Worm (Caenorhabditis elegans) whole organism, L1 larva: ENCODE data around the gene ilkp-1.

Experiments used
- C34B4.2 ChIP-seq: sonication (generic microtip); optimal IDR thresholded peaks from 2 replicates; lab custom pipeline; 2017; ENCODE audit warnings: mild to moderate bottlenecking, missing genetic modification characterization, missing compliant biosample characterization
- F16B12.6 ChIP-seq: fragments of 150-350 bp; optimal IDR thresholded peaks from 2 replicates; lab custom pipeline; 2014; ENCODE audit warnings: missing biosample characterization, missing genetic modification characterization
- aha-1 ChIP-seq: fragments of 150-350 bp; optimal IDR thresholded peaks from 2 replicates; lab custom pipeline; 2014; ENCODE audit warnings: missing biosample characterization, missing genetic modification characterization
- alr-1 ChIP-seq: fragments of 200-800 bp; sonication (Bioruptor generic); optimal IDR thresholded peaks from 2 replicates; lab custom pipeline; 2018; ENCODE audit warnings: borderline replicate concordance, mild to moderate bottlenecking, missing genetic modification characterization, missing compliant biosample characterization
- ama-1 ChIP-seq: fragments of 150-350 bp; optimal IDR thresholded peaks from 2 replicates; lab custom pipeline; 2014
- blmp-1 ChIP-seq: fragments of 150-350 bp; optimal IDR thresholded peaks from 2 replicates; lab custom pipeline; 2014; ENCODE audit warnings: missing biosample characterization, missing genetic modification characterization
- ceh-63 ChIP-seq: fragments of 200-800 bp; sonication (Bioruptor generic); optimal IDR thresholded peaks from 2 replicates; lab custom pipeline; 2018; ENCODE audit warnings: mild to moderate bottlenecking, missing genetic modification characterization, missing compliant biosample characterization
- ceh-8 ChIP-seq: fragments of 200-800 bp; sonication (Bioruptor generic); optimal IDR thresholded peaks from 2 replicates; lab custom pipeline; 2018; ENCODE audit warnings: mild to moderate bottlenecking, missing genetic modification characterization, moderate library complexity, missing compliant biosample characterization
- ceh-82 ChIP-seq, 3 experiments: fragments of 150-350 bp in 1 of 3; sonication (generic microtip) in 2 of 3; optimal IDR thresholded peaks; 2 replicates each; lab custom pipeline; 2014 to 2017; ENCODE audit warnings: missing biosample characterization in 3 of 3, missing genetic modification characterization in 3 of 3
- ceh-90 ChIP-seq: sonication (generic microtip); optimal IDR thresholded peaks from 2 replicates; lab custom pipeline; 2016; ENCODE audit warnings: missing genetic modification characterization, missing compliant biosample characterization
- ces-1 ChIP-seq: fragments of 150-350 bp; optimal IDR thresholded peaks from 2 replicates; lab custom pipeline; 2014; ENCODE audit warnings: missing biosample characterization, missing genetic modification reagents, missing genetic modification characterization
- dpl-1 ChIP-seq, 3 experiments: fragments of 150-350 bp in 2 of 3; sonication (generic microtip) in 1 of 3; optimal IDR thresholded peaks; 2 replicates each; lab custom pipeline; 2014 to 2017; ENCODE audit warnings: missing biosample characterization in 3 of 3, missing genetic modification characterization in 3 of 3, missing genetic modification reagents in 3 of 3
- dsc-1 ChIP-seq: sonication (generic microtip); optimal IDR thresholded peaks from 2 replicates; lab custom pipeline; 2016; ENCODE audit warnings: mild to moderate bottlenecking, missing genetic modification characterization, missing compliant biosample characterization
- efl-1 ChIP-seq, 4 experiments: fragments of 150-350 bp; optimal IDR thresholded peaks in 3 of 4; peaks in 1 of 4; 1 replicate in 1 of 4; 2 replicates in 3 of 4; lab custom pipeline; 2014; ENCODE audit warnings: missing biosample characterization in 2 of 4, missing genetic modification characterization in 2 of 4, missing genetic modification reagents in 2 of 4
- efl-3 ChIP-seq: fragments of 200-800 bp; sonication (Bioruptor generic); optimal IDR thresholded peaks from 2 replicates; lab custom pipeline; 2018; ENCODE audit warnings: mild to moderate bottlenecking, missing genetic modification characterization, missing compliant biosample characterization
- egl-13 ChIP-seq: sonication (generic microtip); optimal IDR thresholded peaks from 2 replicates; lab custom pipeline; 2016; ENCODE audit warnings: missing genotype, missing genetic modification reagents, missing genetic modification characterization, missing compliant biosample characterization
- egl-27 ChIP-seq, 2 experiments: fragments of 150-350 bp in 1 of 2; sonication (generic microtip); optimal IDR thresholded peaks; 3 replicates each; lab custom pipeline; 2017 to 2018; ENCODE audit warnings: missing biosample characterization in 2 of 2, missing genetic modification characterization in 2 of 2, missing genetic modification reagents in 2 of 2
- elt-2 ChIP-seq: sonication (generic microtip); optimal IDR thresholded peaks from 2 replicates; lab custom pipeline; 2016; ENCODE audit warnings: missing genetic modification characterization, mild to moderate bottlenecking, inconsistent platforms, missing compliant biosample characterization, missing genetic modification reagents
- elt-3 ChIP-seq, 6 experiments: fragments of 150-350 bp in 1 of 6; sonication (generic microtip); optimal IDR thresholded peaks; 2 replicates each; lab custom pipeline; 2017 to 2018; ENCODE audit warnings: missing biosample characterization in 6 of 6, missing genetic modification characterization in 6 of 6, inconsistent platforms in 1 of 6
- fkh-10 ChIP-seq: sonication (generic microtip); optimal IDR thresholded peaks from 2 replicates; lab custom pipeline; 2017; ENCODE audit warnings: missing biosample characterization, missing genetic modification reagents, missing genetic modification characterization
- fkh-4 ChIP-seq: sonication (generic microtip); optimal IDR thresholded peaks from 2 replicates; lab custom pipeline; 2016; ENCODE audit warnings: missing compliant biosample characterization, missing genetic modification characterization, borderline replicate concordance
- fkh-8 ChIP-seq: sonication (generic microtip); optimal IDR thresholded peaks from 2 replicates; lab custom pipeline; 2016; ENCODE audit warnings: mild to moderate bottlenecking, missing genetic modification characterization, missing compliant biosample characterization
- irx-1 ChIP-seq: sonication (generic microtip); optimal IDR thresholded peaks from 2 replicates; lab custom pipeline; 2016; ENCODE audit warnings: missing genetic modification characterization, missing compliant biosample characterization
- isw-1 ChIP-seq: fragments of 200-800 bp; sonication (Bioruptor generic); IDR thresholded peaks from 2 replicates; pipeline ENCODE4 v1.3.6; 2022; ENCODE audit warnings: missing genetic modification characterization, missing compliant biosample characterization
- lin-14 ChIP-seq: fragments of 200-800 bp; sonication (Bioruptor generic); optimal IDR thresholded peaks from 2 replicates; lab custom pipeline; 2018; ENCODE audit warnings: mild to moderate bottlenecking, missing genetic modification characterization, moderate library complexity, missing compliant biosample characterization
- lin-35 ChIP-seq, 2 experiments: fragments of 150-350 bp; optimal IDR thresholded peaks; 2 replicates each; lab custom pipeline; 2014; ENCODE audit warnings: missing biosample characterization in 2 of 2, missing genetic modification characterization in 2 of 2, missing genetic modification reagents in 2 of 2
- lin-39 ChIP-seq: fragments of 150-350 bp; optimal IDR thresholded peaks from 2 replicates; lab custom pipeline; 2014; ENCODE audit warnings: missing biosample characterization, missing genetic modification reagents, missing genetic modification characterization
- lir-3 ChIP-seq: sonication (generic microtip); optimal IDR thresholded peaks from 2 replicates; lab custom pipeline; 2016; ENCODE audit warnings: mild to moderate bottlenecking, missing genetic modification characterization, moderate library complexity, missing compliant biosample characterization; ENCODE audit not compliant: poor library complexity
- lsy-2 ChIP-seq, 2 experiments: fragments of 150-350 bp; optimal IDR thresholded peaks; 2 replicates each; lab custom pipeline; 2014; ENCODE audit warnings: missing biosample characterization in 2 of 2, missing genetic modification characterization in 2 of 2
- mef-2 ChIP-seq: fragments of 150-350 bp; optimal IDR thresholded peaks from 2 replicates; lab custom pipeline; 2014; ENCODE audit warnings: missing biosample characterization, missing genetic modification characterization
- nhr-19 ChIP-seq: fragments of 200-800 bp; sonication (Bioruptor generic); conservative IDR thresholded peaks from 2 replicates; pipeline ENCODE4 v1.3.6; 2022; ENCODE audit warnings: missing genetic modification characterization, missing compliant biosample characterization
- nhr-20 ChIP-seq: sonication (generic microtip); optimal IDR thresholded peaks from 2 replicates; lab custom pipeline; 2016; ENCODE audit warnings: mild to moderate bottlenecking, missing genetic modification characterization, missing compliant biosample characterization
- nhr-237 ChIP-seq: fragments of 150-350 bp; optimal IDR thresholded peaks from 2 replicates; lab custom pipeline; 2014; ENCODE audit warnings: missing biosample characterization, missing genetic modification characterization
- nhr-28 ChIP-seq: fragments of 150-350 bp; optimal IDR thresholded peaks from 2 replicates; lab custom pipeline; 2014; ENCODE audit warnings: missing biosample characterization, missing genetic modification characterization
- nhr-76 ChIP-seq: sonication (generic microtip); optimal IDR thresholded peaks from 2 replicates; lab custom pipeline; 2017; ENCODE audit warnings: missing biosample characterization, missing genetic modification characterization
- nhr-85 ChIP-seq: sonication (generic microtip); peaks from one replicate; lab custom pipeline; 2016; ENCODE audit warnings: missing genetic modification characterization, inconsistent platforms, missing compliant biosample characterization
- pqm-1 ChIP-seq: sonication (generic microtip); optimal IDR thresholded peaks from 3 replicates; lab custom pipeline; 2017; ENCODE audit warnings: missing biosample characterization, missing genetic modification characterization
- rnt-1 ChIP-seq: sonication (generic microtip); optimal IDR thresholded peaks from 2 replicates; lab custom pipeline; 2016; ENCODE audit warnings: mild to moderate bottlenecking, missing genetic modification characterization, moderate library complexity, missing compliant biosample characterization
- snpc-4 ChIP-seq: fragments of 150-350 bp; optimal IDR thresholded peaks from 2 replicates; lab custom pipeline; 2014; ENCODE audit warnings: missing biosample characterization, missing genetic modification characterization
- snu-23 ChIP-seq: sonication (generic microtip); optimal IDR thresholded peaks from 2 replicates; lab custom pipeline; 2016; ENCODE audit warnings: missing genetic modification characterization, missing compliant biosample characterization
- sup-37 ChIP-seq: fragments of 200-800 bp; sonication (Bioruptor generic); optimal IDR thresholded peaks from 2 replicates; lab custom pipeline; 2018; ENCODE audit warnings: mild to moderate bottlenecking, missing genetic modification characterization, missing compliant biosample characterization
- swsn-7 ChIP-seq: sonication (generic microtip); optimal IDR thresholded peaks from 2 replicates; lab custom pipeline; 2016; ENCODE audit warnings: missing genetic modification characterization, missing compliant biosample characterization
- tlp-1 ChIP-seq: fragments of 150-350 bp; optimal IDR thresholded peaks from 2 replicates; lab custom pipeline; 2014; ENCODE audit warnings: missing biosample characterization, missing genetic modification characterization
- unc-130 ChIP-seq: fragments of 150-350 bp; optimal IDR thresholded peaks from 2 replicates; lab custom pipeline; 2017; ENCODE audit warnings: missing biosample characterization, missing genetic modification characterization, inconsistent platforms
- unc-30 ChIP-seq: sonication (generic microtip); optimal IDR thresholded peaks from 2 replicates; lab custom pipeline; 2017; ENCODE audit warnings: missing biosample characterization, missing genetic modification characterization
- unc-62 ChIP-seq: fragments of 150-350 bp; optimal IDR thresholded peaks from 2 replicates; lab custom pipeline; 2014; ENCODE audit warnings: missing biosample characterization, missing genetic modification reagents, missing genetic modification characterization
- unc-86 ChIP-seq: sonication (generic microtip); optimal IDR thresholded peaks from 2 replicates; lab custom pipeline; 2016; ENCODE audit warnings: missing genetic modification characterization, missing compliant biosample characterization
- unc-98 ChIP-seq: fragments of 200-800 bp; sonication (Bioruptor generic); IDR thresholded peaks from 2 replicates; pipeline ENCODE4 v1.3.6; 2022; ENCODE audit warnings: missing genetic modification characterization, missing compliant biosample characterization
- xbp-1 ChIP-seq: sonication (generic microtip); optimal IDR thresholded peaks from 2 replicates; lab custom pipeline; 2016; ENCODE audit warnings: missing genetic modification characterization, missing compliant biosample characterization
- zip-4 ChIP-seq: fragments of 200-800 bp; sonication (Bioruptor generic); optimal IDR thresholded peaks from 2 replicates; lab custom pipeline; 2018; ENCODE audit warnings: mild to moderate bottlenecking, missing genetic modification characterization, moderate library complexity, missing compliant biosample characterization

ilkp-1 gene

DNA sequence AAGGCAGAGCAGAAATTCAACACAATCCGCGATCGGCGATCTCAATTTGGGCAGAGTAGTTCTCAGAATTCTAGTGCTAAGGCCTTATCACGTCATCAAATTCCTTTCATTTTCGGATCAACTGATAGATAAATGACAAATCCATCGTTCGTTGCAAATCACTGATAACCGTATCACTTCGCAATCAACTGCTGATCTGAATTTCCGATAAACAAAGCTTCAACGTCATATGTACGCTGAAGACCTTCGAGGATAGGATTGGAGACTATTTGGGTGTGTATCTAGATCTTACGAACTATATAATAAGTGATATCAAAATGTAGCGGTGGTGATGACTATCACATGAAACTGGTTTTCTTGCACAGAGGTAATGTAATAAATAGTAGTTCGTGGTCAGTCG lies 7.2 kb downstream of the ilkp-1 start:
- TF ChIP-seq ceh-90 (tag; lab: Kevin White, UChicago) (no peak), nhr-85 (peak; percentile 52), C34B4.2 (tag; lab: Kevin White, UChicago) (no peak), lir-3 (tag; lab: Kevin White, UChicago) (no peak), zip-4 (GFP tag; lab: Kevin White, UChicago) (no peak), ama-1 (lab: Kevin White, UChicago) (no peak), irx-1 (tag; lab: Kevin White, UChicago) (no peak), rnt-1 (tag; lab: Kevin White, UChicago) (no peak), lin-35 (GFP tag; optimal IDR thresholded peaks at IDR 0.05; lab: Kevin White, UChicago) (no peak), nhr-20 (tag; lab: Kevin White, UChicago) (no peak), efl-3 (GFP tag; lab: Kevin White, UChicago) (no peak), lin-39 (tag; lab: Kevin White, UChicago) (no peak), efl-1 (optimal IDR thresholded peaks at IDR 0.05; lab: Kevin White, UChicago) (no peak), efl-1 (GFP tag; optimal IDR thresholded peaks at IDR 0.05 in 1 of 2; lab: Kevin White, UChicago) (peak in 1 of 2 experiments; percentile 13), unc-62 (no peak), mef-2 (tag; lab: Kevin White, UChicago) (no peak), fkh-8 (tag; lab: Kevin White, UChicago) (no peak), egl-13 (no peak), elt-3 (tag; optimal IDR thresholded peaks at IDR 0.05; lab: Kevin White, UChicago) (peak in 2 of 6 experiments; percentile 6 to 55), isw-1 (GFP tag; lab: Robert Waterston, UW) (no peak), snpc-4 (tag; lab: Kevin White, UChicago) (no peak), F16B12.6 (tag; lab: Kevin White, UChicago) (no peak), xbp-1 (tag; lab: Kevin White, UChicago) (no peak), nhr-19 (no peak), blmp-1 (tag; lab: Kevin White, UChicago) (peak; percentile 60), dpl-1 (GFP tag; optimal IDR thresholded peaks at IDR 0.05; lab: Kevin White, UChicago) (no peak), aha-1 (tag; lab: Kevin White, UChicago) (no peak), ceh-63 (GFP tag; lab: Kevin White, UChicago) (no peak), elt-2 (tag; lab: Kevin White, UChicago) (no peak), ceh-82 (tag; optimal IDR thresholded peaks at IDR 0.05; lab: Kevin White, UChicago) (no peak), sup-37 (GFP tag; lab: Kevin White, UChicago) (no peak), unc-86 (tag; lab: Kevin White, UChicago) (no peak), lsy-2 (tag; optimal IDR thresholded peaks at IDR 0.05; lab: Kevin White, UChicago) (no peak), snu-23 (GFP tag; lab: Kevin White, UChicago) (no peak), unc-30 (no peak), unc-98 (GFP tag; lab: Robert Waterston, UW) (no peak)
- TF ChIP-seq, all 84 proteins: peak for 4

DNA sequence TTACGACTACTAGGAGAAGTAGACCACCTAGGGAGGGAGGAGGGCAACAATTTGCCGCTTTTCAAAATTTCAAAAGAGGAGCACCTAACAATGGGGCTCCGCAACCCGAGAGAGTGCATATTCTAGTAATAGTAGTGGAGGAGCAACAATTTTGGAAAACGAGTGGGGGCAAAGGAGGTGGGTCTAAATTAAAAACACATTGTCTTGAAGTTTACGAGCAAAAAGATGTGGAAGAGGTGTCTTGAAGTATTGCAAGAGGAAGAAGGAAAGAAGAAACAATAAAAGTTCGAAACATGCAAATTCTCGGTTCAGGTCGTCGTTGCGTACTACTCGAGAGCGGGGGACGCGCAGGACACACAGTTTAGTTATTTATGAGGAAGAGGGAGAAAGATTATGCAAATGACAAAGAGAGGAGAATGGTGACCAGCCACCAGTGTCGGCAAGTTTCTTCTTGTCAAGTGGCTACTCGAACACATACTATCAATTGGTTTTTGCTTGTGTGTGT lies 14.2 kb downstream of the ilkp-1 start:
- TF ChIP-seq nhr-85: no peak
- no peak for TF ChIP-seq unc-130 (tag; lab: Kevin White, UChicago)
- TF ChIP-seq egl-27 (tag; optimal IDR thresholded peaks at IDR 0.05; lab: Kevin White, UChicago): no peak
- TF ChIP-seq nhr-28 (tag; lab: Kevin White, UChicago): no peak
- TF ChIP-seq fkh-10 (GFP tag; lab: Kevin White, UChicago): peak; percentile 45
- peak; percentile 79 for TF ChIP-seq dsc-1 (tag; lab: Kevin White, UChicago)
- TF ChIP-seq lin-14 (GFP tag; lab: Kevin White, UChicago): peak; percentile 11
- no peak for TF ChIP-seq nhr-76 (tag; lab: Kevin White, UChicago)
- no peak for TF ChIP-seq alr-1 (tag; lab: Kevin White, UChicago)
- no peak for TF ChIP-seq ces-1 (GFP tag; lab: Kevin White, UChicago)
- no peak for TF ChIP-seq efl-3 (GFP tag; lab: Kevin White, UChicago)
- TF ChIP-seq elt-3 (tag; optimal IDR thresholded peaks at IDR 0.05; lab: Kevin White, UChicago): no peak
- no peak for TF ChIP-seq efl-1 (optimal IDR thresholded peaks at IDR 0.05; lab: Kevin White, UChicago)
- no peak for TF ChIP-seq efl-1 (GFP tag; optimal IDR thresholded peaks at IDR 0.05 in 1 of 2; lab: Kevin White, UChicago)
- TF ChIP-seq pqm-1 (tag; lab: Kevin White, UChicago): no peak
- no peak for TF ChIP-seq tlp-1 (tag; lab: Kevin White, UChicago)
- peak; percentile 52 for TF ChIP-seq fkh-4
- no peak for TF ChIP-seq ceh-8 (GFP tag; lab: Kevin White, UChicago)
- no peak for TF ChIP-seq nhr-237 (tag; lab: Kevin White, UChicago)
- no peak for TF ChIP-seq ceh-63 (GFP tag; lab: Kevin White, UChicago)
- no peak for TF ChIP-seq rnt-1 (tag; lab: Kevin White, UChicago)
- no peak for TF ChIP-seq isw-1 (GFP tag; lab: Robert Waterston, UW)
- TF ChIP-seq irx-1 (tag; lab: Kevin White, UChicago): no peak
- TF ChIP-seq swsn-7 (tag; lab: Kevin White, UChicago): no peak
- no peak for TF ChIP-seq C34B4.2 (tag; lab: Kevin White, UChicago)
- no peak for TF ChIP-seq nhr-19
